Worm (Caenorhabditis elegans): ENCODE measurements around the gene tsfm-1.

tsfm-1 gene

ce11 chrV:12291587-12291986 lies 20.2 kb upstream of the tsfm-1 start, which contains the start of the genes srpa-68 and srh-16 (continued):
- peak; percentile 26 for TF ChIP-seq ZK546.5 (tag; optimal IDR thresholded peaks at IDR 0.05)

ce11 chrV:12288577-12288976 lies 17.2 kb upstream of the tsfm-1 start, which contains the start of gene rskd-1:
Gene rskd-1, minus strand, starts transcription at chrV:12288615.
- peak; percentile 10 for TF ChIP-seq lin-13 (GFP tag; optimal IDR thresholded peaks at IDR 0.05)
- peak in 1 of 2 experiments; percentile 35 for TF ChIP-seq lsy-2 (tag; optimal IDR thresholded peaks at IDR 0.05)
- peak; percentile 27 for TF ChIP-seq C34F6.9 (tag; optimal IDR thresholded peaks at IDR 0.05)
- no peak for TF ChIP-seq sma-3 (GFP tag; optimal IDR thresholded peaks at IDR 0.05)
- TF ChIP-seq ZK546.5 (tag; optimal IDR thresholded peaks at IDR 0.05), result no peak
- TF ChIP-seq mab-5 (tag; optimal IDR thresholded peaks at IDR 0.05), result no peak
- TF ChIP-seq snpc-4 (tag; optimal IDR thresholded peaks at IDR 0.05), result no peak
- TF ChIP-seq nhr-237 (tag; optimal IDR thresholded peaks at IDR 0.05), result no peak
- TF ChIP-seq nhr-6 (tag; optimal IDR thresholded peaks at IDR 0.05), result no peak
- no peak for TF ChIP-seq alr-1 (tag; optimal IDR thresholded peaks at IDR 0.05)
- TF ChIP-seq ztf-1 (GFP tag; conservative IDR thresholded peaks at IDR 0.05), result no peak
- no peak for TF ChIP-seq elt-3 (tag; optimal IDR thresholded peaks at IDR 0.05)
- peak; percentile 53 for TF ChIP-seq nhr-25 (tag; optimal IDR thresholded peaks at IDR 0.05)
- TF ChIP-seq nhr-21 (tag; optimal IDR thresholded peaks at IDR 0.05), result no peak
- TF ChIP-seq nhr-10 (tag; optimal IDR thresholded peaks at IDR 0.05), result no peak
- no peak for TF ChIP-seq ceh-16 (tag; optimal IDR thresholded peaks at IDR 0.05)
- TF ChIP-seq Y55F3AM.14 (GFP tag; optimal IDR thresholded peaks at IDR 0.05), result no peak
- no peak for TF ChIP-seq nhr-129 (tag; optimal IDR thresholded peaks at IDR 0.05)
- no peak for TF ChIP-seq mbf-1 (tag; optimal IDR thresholded peaks at IDR 0.05)
- TF ChIP-seq ztf-4 (tag; optimal IDR thresholded peaks at IDR 0.05), result no peak
- no peak for TF ChIP-seq lin-39 (tag; optimal IDR thresholded peaks at IDR 0.05)
- peak; percentile 35 for TF ChIP-seq crh-2 (tag; optimal IDR thresholded peaks at IDR 0.05)
- no peak for TF ChIP-seq dmd-4 (tag; optimal IDR thresholded peaks at IDR 0.05)
- TF ChIP-seq elt-1 (tag; optimal IDR thresholded peaks at IDR 0.05), result no peak
- TF ChIP-seq skn-1 (tag; optimal IDR thresholded peaks at IDR 0.05), result no peak
- peak; percentile 2 for TF ChIP-seq fos-1 (tag; optimal IDR thresholded peaks at IDR 0.05)
- TF ChIP-seq sem-4 (tag; optimal IDR thresholded peaks at IDR 0.05), result no peak
- no peak for TF ChIP-seq ceh-82 (tag; optimal IDR thresholded peaks at IDR 0.05)
- no peak for TF ChIP-seq ztf-11 (tag; optimal IDR thresholded peaks at IDR 0.05)

- TF ChIP-seq C34F6.9 (tag; optimal IDR thresholded peaks at IDR 0.05) (peak; percentile 35), lsy-2 (tag; optimal IDR thresholded peaks at IDR 0.05) (peak in 1 of 2 experiments; percentile 36), ceh-16 (tag; optimal IDR thresholded peaks at IDR 0.05) (no peak), nhr-129 (tag; optimal IDR thresholded peaks at IDR 0.05) (peak; percentile 77), gmeb-1 (tag; optimal IDR thresholded peaks at IDR 0.05) (no peak), dmd-4 (tag; optimal IDR thresholded peaks at IDR 0.05) (no peak), F13H6.1 (tag; optimal IDR thresholded peaks at IDR 0.05) (no peak), zag-1 (tag; optimal IDR thresholded peaks at IDR 0.05) (peak; percentile 2), crh-2 (tag; optimal IDR thresholded peaks at IDR 0.05) (no peak), unc-55 (GFP tag; optimal IDR thresholded peaks at IDR 0.05) (peak; percentile 41), nhr-12 (tag; optimal IDR thresholded peaks at IDR 0.05) (no peak)
Observed at ce11 chrV:12287667-12288066, 16.3 kb upstream of the tsfm-1 start.

- no peak for TF ChIP-seq ztf-4 (tag; optimal IDR thresholded peaks at IDR 0.05)
- no peak for TF ChIP-seq nhr-129 (tag; optimal IDR thresholded peaks at IDR 0.05)
- no peak for TF ChIP-seq gmeb-1 (tag; optimal IDR thresholded peaks at IDR 0.05)
- no peak for TF ChIP-seq nhr-237 (tag; optimal IDR thresholded peaks at IDR 0.05)
- TF ChIP-seq snpc-4 (tag; optimal IDR thresholded peaks at IDR 0.05), result no peak
- no peak for TF ChIP-seq ceh-16 (tag; optimal IDR thresholded peaks at IDR 0.05)
- TF ChIP-seq alr-1 (tag; optimal IDR thresholded peaks at IDR 0.05), result no peak
- no peak for TF ChIP-seq sma-3 (GFP tag; optimal IDR thresholded peaks at IDR 0.05)
- no peak for TF ChIP-seq mbf-1 (tag; optimal IDR thresholded peaks at IDR 0.05)
- TF ChIP-seq nhr-25 (tag; optimal IDR thresholded peaks at IDR 0.05), result no peak
- no peak for TF ChIP-seq nhr-11 (tag; optimal IDR thresholded peaks at IDR 0.05)
- TF ChIP-seq fos-1 (tag; optimal IDR thresholded peaks at IDR 0.05), result no peak
- no peak for TF ChIP-seq unc-39 (tag; optimal IDR thresholded peaks at IDR 0.05)
- TF ChIP-seq mdl-1 (tag; optimal IDR thresholded peaks at IDR 0.05), result no peak
- TF ChIP-seq zag-1 (tag; optimal IDR thresholded peaks at IDR 0.05), result no peak
Observed at ce11 chrV:12283187-12283586, 11.8 kb upstream of the tsfm-1 start, which contains the start of gene F55C5.10. Gene F55C5.10, plus strand, starts transcription at chrV:12283487.

Data from whole organism, L2 larva.